Fruit fly (Drosophila melanogaster) whole organism, embryonic: ENCODE results near the gene DIP2.

ENCODE experiments used
- Abd-B ChIP-seq: fragments of 200-800 bp; sonication (Bioruptor generic); optimal IDR thresholded peaks from 2 replicates; lab custom pipeline; 2018; ENCODE audit warnings: missing biosample characterization, mild to moderate bottlenecking, missing genetic modification characterization, moderate library complexity
- Antp ChIP-seq: fragments of 200-800 bp; sonication (Bioruptor generic); optimal IDR thresholded peaks from 3 replicates; lab custom pipeline; 2016; ENCODE audit warnings: missing biosample characterization, missing genetic modification characterization
- Atf6 ChIP-seq: fragments of 200-800 bp; sonication (Bioruptor generic); IDR thresholded peaks from 2 replicates; pipeline ENCODE4 v1.3.6; 2022; ENCODE audit warnings: missing biosample characterization, missing genetic modification characterization
- CG10267 ChIP-seq: fragments of 200-800 bp; sonication (Bioruptor generic); optimal IDR thresholded peaks from 2 replicates; lab custom pipeline; 2018; ENCODE audit warnings: missing biosample characterization, mild to moderate bottlenecking, missing genetic modification characterization, moderate library complexity
- CG10274 ChIP-seq: fragments of 200-800 bp; sonication (Bioruptor generic); optimal IDR thresholded peaks from 3 replicates; lab custom pipeline; 2017; ENCODE audit warnings: missing biosample characterization, mild to moderate bottlenecking, missing genetic modification characterization
- CG10431 ChIP-seq: fragments of 200-800 bp; sonication (Bioruptor generic); optimal IDR thresholded peaks from 3 replicates; lab custom pipeline; 2018; ENCODE audit warnings: missing biosample characterization, mild to moderate bottlenecking, missing genetic modification characterization
- CG11696 ChIP-seq: fragments of 200-800 bp; sonication (Bioruptor generic); IDR thresholded peaks from 2 replicates; pipeline ENCODE4 v1.3.6; 2022; ENCODE audit warnings: missing biosample characterization, missing genetic modification characterization
- CG12104 ChIP-seq: fragments of 200-800 bp; sonication (Bioruptor generic); optimal IDR thresholded peaks from 3 replicates; lab custom pipeline; 2016; ENCODE audit warnings: missing biosample characterization, missing genetic modification characterization
- CG14667 ChIP-seq: fragments of 200-800 bp; sonication (Bioruptor generic); IDR thresholded peaks from 2 replicates; pipeline ENCODE4 v1.3.6; 2022; ENCODE audit warnings: missing biosample characterization, missing genetic modification characterization
- CG15269 ChIP-seq: fragments of 200-800 bp; sonication (Bioruptor generic); optimal IDR thresholded peaks from 2 replicates; lab custom pipeline; 2018; ENCODE audit warnings: missing biosample characterization, mild to moderate bottlenecking, missing genetic modification characterization, moderate library complexity
- CG1529 ChIP-seq: fragments of 200-800 bp; sonication (Bioruptor generic); optimal IDR thresholded peaks from 3 replicates; lab custom pipeline; 2018; ENCODE audit warnings: missing biosample characterization, missing genetic modification characterization
- CG16863 ChIP-seq: fragments of 200-800 bp; sonication (Bioruptor generic); optimal IDR thresholded peaks from 3 replicates; lab custom pipeline; 2016; ENCODE audit warnings: missing biosample characterization, missing genetic modification characterization
- CG17359 ChIP-seq: fragments of 200-800 bp; sonication (Bioruptor generic); optimal IDR thresholded peaks from 3 replicates; lab custom pipeline; 2018; ENCODE audit warnings: missing biosample characterization, mild to moderate bottlenecking, missing genetic modification characterization, moderate library complexity
- CG31224 ChIP-seq: fragments of 200-800 bp; sonication (Bioruptor generic); IDR thresholded peaks from 2 replicates; pipeline ENCODE4 v1.3.6; 2022; ENCODE audit warnings: missing biosample characterization, missing genetic modification characterization
- CG32767 ChIP-seq: fragments of 200-800 bp; sonication (Bioruptor generic); IDR thresholded peaks from 2 replicates; pipeline ENCODE4 v1.3.6; 2022; ENCODE audit warnings: missing biosample characterization, missing genetic modification characterization
- CG34376 ChIP-seq: fragments of 200-800 bp; sonication (Bioruptor generic); optimal IDR thresholded peaks from 2 replicates; lab custom pipeline; 2018; ENCODE audit warnings: missing biosample characterization, mild to moderate bottlenecking, missing genetic modification characterization
- CG4404 ChIP-seq: fragments of 200-800 bp; sonication (Bioruptor generic); IDR thresholded peaks from 2 replicates; pipeline ENCODE4 v1.3.6; 2022; ENCODE audit warnings: missing biosample characterization, missing genetic modification characterization
- CG4820 ChIP-seq: fragments of 200-800 bp; sonication (Bioruptor generic); optimal IDR thresholded peaks from 3 replicates; lab custom pipeline; 2016; ENCODE audit warnings: missing biosample characterization, missing genetic modification characterization
- CG6791 ChIP-seq: fragments of 200-800 bp; sonication (Bioruptor generic); IDR thresholded peaks from 3 replicates; pipeline ENCODE4 v1.3.6; 2022; ENCODE audit warnings: missing biosample characterization, missing genetic modification characterization; ENCODE audit not compliant: partially characterized antibody
- CG8281 ChIP-seq: fragments of 200-800 bp; sonication (Bioruptor generic); optimal IDR thresholded peaks from 2 replicates; lab custom pipeline; 2018; ENCODE audit warnings: missing biosample characterization, mild to moderate bottlenecking, missing genetic modification characterization, moderate library complexity
- CG8359 ChIP-seq: fragments of 200-800 bp; sonication (Bioruptor generic); optimal IDR thresholded peaks from 2 replicates; lab custom pipeline; 2017; ENCODE audit warnings: missing biosample characterization, mild to moderate bottlenecking, missing genetic modification characterization, borderline replicate concordance
- CTCF ChIP-seq: fragments of 200-800 bp; sonication (Bioruptor generic); optimal IDR thresholded peaks from 2 replicates; lab custom pipeline; 2017; ENCODE audit warnings: missing biosample characterization, mild to moderate bottlenecking, missing genetic modification characterization, moderate library complexity
- Dip2 ChIP-seq: fragments of 200-800 bp; sonication (Bioruptor generic); IDR thresholded peaks from 2 replicates; pipeline ENCODE4 v1.3.6; 2022; ENCODE audit warnings: missing biosample characterization, missing genetic modification characterization
- HLHmδ ChIP-seq: fragments of 200-800 bp; sonication (Bioruptor generic); optimal IDR thresholded peaks from 2 replicates; lab custom pipeline; 2018; ENCODE audit warnings: missing biosample characterization, mild to moderate bottlenecking, missing genetic modification characterization, moderate library complexity
- Hr3 ChIP-seq: fragments of 200-800 bp; sonication (Bioruptor generic); optimal IDR thresholded peaks from 3 replicates; lab custom pipeline; 2016; ENCODE audit warnings: missing biosample characterization, missing genetic modification characterization
- Hr39 ChIP-seq: fragments of >200 bp; optimal IDR thresholded peaks from 2 replicates; lab custom pipeline; 2017
- Hr51 ChIP-seq, 2 experiments: fragments of 200-800 bp; sonication (Bioruptor generic); optimal IDR thresholded peaks; 2 replicates in 1 of 2; 3 replicates in 1 of 2; lab custom pipeline; 2016 to 2018; ENCODE audit warnings: missing biosample characterization in 2 of 2, missing genetic modification characterization in 2 of 2, mild to moderate bottlenecking in 1 of 2, moderate library complexity in 1 of 2
- MBD-R2 ChIP-seq: fragments of 200-800 bp; sonication (Bioruptor generic); IDR thresholded peaks from 2 replicates; pipeline ENCODE4 v1.3.6; 2022; ENCODE audit warnings: missing biosample characterization, missing genetic modification characterization
- Max ChIP-seq: fragments of 200-800 bp; sonication (Bioruptor generic); optimal IDR thresholded peaks from 2 replicates; lab custom pipeline; 2016; ENCODE audit warnings: missing biosample characterization, mild to moderate bottlenecking, missing genetic modification characterization
- Meics ChIP-seq: fragments of 200-800 bp; sonication (Bioruptor generic); optimal IDR thresholded peaks from 2 replicates; lab custom pipeline; 2017; ENCODE audit warnings: missing biosample characterization, mild to moderate bottlenecking, missing genetic modification characterization
- NC2α ChIP-seq: fragments of 200-800 bp; sonication (Bioruptor generic); optimal IDR thresholded peaks from 2 replicates; lab custom pipeline; 2016; ENCODE audit warnings: missing biosample characterization, missing genetic modification characterization
- Ravus ChIP-seq: fragments of 200-800 bp; sonication (Bioruptor generic); IDR thresholded peaks from 2 replicates; pipeline ENCODE4 v1.3.6; 2022; ENCODE audit warnings: missing biosample characterization, missing genetic modification characterization
- Sin3A ChIP-seq: fragments of >200 bp; optimal IDR thresholded peaks from 2 replicates; lab custom pipeline; 2018
- Six4 ChIP-seq: fragments of 200-800 bp; sonication (Bioruptor generic); optimal IDR thresholded peaks from 2 replicates; lab custom pipeline; 2016; ENCODE audit warnings: missing biosample characterization, missing genetic modification characterization
- Sox102F ChIP-seq: fragments of 200-800 bp; sonication (Bioruptor generic); optimal IDR thresholded peaks from 2 replicates; lab custom pipeline; 2018; ENCODE audit warnings: missing biosample characterization, mild to moderate bottlenecking, missing genetic modification characterization, moderate library complexity
- Taf1 ChIP-seq: fragments of 200-800 bp; sonication (Bioruptor generic); IDR thresholded peaks from 2 replicates; pipeline ENCODE4 v1.3.6; 2022; ENCODE audit warnings: missing biosample characterization, missing genetic modification characterization
- bcd ChIP-seq: fragments of 200-800 bp; sonication (Bioruptor generic); optimal IDR thresholded peaks from 2 replicates; lab custom pipeline; 2017; ENCODE audit warnings: missing biosample characterization, mild to moderate bottlenecking, missing genetic modification characterization
- cato ChIP-seq: fragments of 200-800 bp; sonication (Bioruptor generic); optimal IDR thresholded peaks from 2 replicates; lab custom pipeline; 2016; ENCODE audit warnings: missing biosample characterization, missing genetic modification characterization, borderline replicate concordance
- chif ChIP-seq, 2 experiments: fragments of 200-800 bp; sonication (Bioruptor generic); optimal IDR thresholded peaks; 3 replicates each; lab custom pipeline; 2016; ENCODE audit warnings: missing biosample characterization in 2 of 2, missing genetic modification characterization in 2 of 2
- dmrt11E ChIP-seq: fragments of 200-800 bp; sonication (Bioruptor generic); optimal IDR thresholded peaks from 3 replicates; lab custom pipeline; 2018; ENCODE audit warnings: missing biosample characterization, mild to moderate bottlenecking, missing genetic modification characterization, moderate library complexity
- fd3F ChIP-seq: fragments of 200-800 bp; sonication (Bioruptor generic); optimal IDR thresholded peaks from 2 replicates; lab custom pipeline; 2018; ENCODE audit warnings: missing biosample characterization, mild to moderate bottlenecking, missing genetic modification characterization, moderate library complexity
- ftz-f1 ChIP-seq: fragments of 200-800 bp; sonication (Bioruptor generic); optimal IDR thresholded peaks from 2 replicates; lab custom pipeline; 2016; ENCODE audit warnings: missing biosample characterization, missing genetic modification characterization
- hb ChIP-seq: fragments of 200-800 bp; sonication (Bioruptor generic); IDR thresholded peaks from 3 replicates; pipeline ENCODE4 v1.3.6; 2022; ENCODE audit warnings: missing biosample characterization, missing genetic modification characterization; ENCODE audit not compliant: partially characterized antibody
- hbn ChIP-seq: fragments of 200-800 bp; sonication (Bioruptor generic); IDR thresholded peaks from 2 replicates; pipeline ENCODE4 v1.3.6; 2022; ENCODE audit warnings: missing biosample characterization, missing genetic modification characterization; ENCODE audit not compliant: partially characterized antibody
- hth ChIP-seq: fragments of >200 bp; optimal IDR thresholded peaks from 2 replicates; lab custom pipeline; 2017; ENCODE audit warnings: inconsistent platforms
- jumu ChIP-seq: fragments of 200-800 bp; sonication (Bioruptor generic); optimal IDR thresholded peaks from 3 replicates; lab custom pipeline; 2016; ENCODE audit warnings: missing biosample characterization, missing genetic modification characterization
- onecut ChIP-seq: fragments of 200-800 bp; sonication (Bioruptor generic); IDR thresholded peaks from 2 replicates; pipeline ENCODE4 v1.3.6; 2022; ENCODE audit warnings: missing biosample characterization, missing genetic modification characterization
- pho ChIP-seq: fragments of 200-800 bp; sonication (Bioruptor generic); optimal IDR thresholded peaks from 2 replicates; lab custom pipeline; 2016; ENCODE audit warnings: missing biosample characterization, missing genetic modification characterization
- ranshi ChIP-seq: fragments of 200-800 bp; sonication (Bioruptor generic); IDR thresholded peaks from 2 replicates; pipeline ENCODE4 v1.3.6; 2022; ENCODE audit warnings: missing biosample characterization, missing genetic modification characterization
- sim ChIP-seq: fragments of 200-800 bp; sonication (Bioruptor generic); IDR thresholded peaks from 2 replicates; pipeline ENCODE4 v1.3.6; 2022; ENCODE audit warnings: missing biosample characterization, missing genetic modification characterization
- tup ChIP-seq: fragments of 200-800 bp; sonication (Bioruptor generic); optimal IDR thresholded peaks from 2 replicates; lab custom pipeline; 2016; ENCODE audit warnings: missing biosample characterization, mild to moderate bottlenecking, missing genetic modification characterization, moderate library complexity

The DIP2 gene

dm6 chr3L:270760-271500 is 13.2 kb upstream of the DIP2 start, which contains the start of gene miple2 (continued):
- TF ChIP-seq CG14667 (GFP tag; lab: Robert Waterston, UW), result no peak
- TF ChIP-seq Max (GFP tag; lab: Kevin White, UChicago), result peak; percentile 42
- peak; percentile 10; the same call in 1 of the 2 replicates for TF ChIP-seq Atf6 (GFP tag; lab: Robert Waterston, UW)
- no peak for TF ChIP-seq hb (GFP tag; lab: Robert Waterston, UW)
- TF ChIP-seq hth, result no peak
- no peak for TF ChIP-seq Hr39 (lab: Kevin White, UChicago)
- peak; percentile 23 for TF ChIP-seq CG10274 (GFP tag; lab: Kevin White, UChicago)
- TF ChIP-seq HLHmδ, result peak; percentile 80
- TF ChIP-seq tup (GFP tag; lab: Kevin White, UChicago), result no peak
- TF ChIP-seq dmrt11E, result peak; percentile 31
- no peak for TF ChIP-seq MBD-R2 (GFP tag; lab: Robert Waterston, UW)
- peak; percentile 88 for TF ChIP-seq CG32767 (GFP tag; lab: Robert Waterston, UW)
- peak; percentile 8 for TF ChIP-seq fd3F (GFP tag; lab: Kevin White, UChicago)
- TF ChIP-seq CG8359 (GFP tag; lab: Kevin White, UChicago), result no peak
- TF ChIP-seq Ravus (GFP tag; lab: Robert Waterston, UW), result no peak
- TF ChIP-seq ranshi (GFP tag; lab: Robert Waterston, UW), result no peak
- TF ChIP-seq chif (GFP tag; optimal IDR thresholded peaks at IDR 0.05; lab: Kevin White, UChicago), result peak; percentile 15 to 16
- TF ChIP-seq Dip2, result no peak
- peak; percentile 38 for TF ChIP-seq CG4820 (GFP tag; lab: Kevin White, UChicago)
- no peak for TF ChIP-seq Sin3A (lab: Kevin White, UChicago)
- peak; percentile 15 for TF ChIP-seq CG10267 (tag; lab: Kevin White, UChicago)
- TF ChIP-seq Antp (GFP tag; lab: Kevin White, UChicago), result no peak
- TF ChIP-seq CG17359 (tag; lab: Kevin White, UChicago), result peak; percentile 26
- no peak for TF ChIP-seq cato (GFP tag; lab: Kevin White, UChicago)
- TF ChIP-seq Six4 (GFP tag; lab: Kevin White, UChicago), result peak; percentile 48
- TF ChIP-seq CG11696 (GFP tag; lab: Robert Waterston, UW), result no peak
- no peak for TF ChIP-seq sim (GFP tag; lab: Robert Waterston, UW)
- peak; percentile 38 for TF ChIP-seq CG12104 (GFP tag; lab: Kevin White, UChicago)
- no peak for TF ChIP-seq Abd-B (GFP tag; lab: Kevin White, UChicago)
- peak; percentile 55 for TF ChIP-seq CG1529 (GFP tag; lab: Kevin White, UChicago)
- TF ChIP-seq Meics, result peak; percentile 60
- no peak for TF ChIP-seq bcd
- peak; percentile 20 for TF ChIP-seq CG15269 (tag; lab: Kevin White, UChicago)
- no peak for TF ChIP-seq Taf1
- TF ChIP-seq pho (GFP tag; lab: Kevin White, UChicago), result peak; percentile 3
- TF ChIP-seq CG8281 (tag; lab: Kevin White, UChicago), result peak; percentile 15
- no peak for TF ChIP-seq ftz-f1 (GFP tag; lab: Kevin White, UChicago)
- no peak for TF ChIP-seq CG4404 (GFP tag; lab: Robert Waterston, UW)
- peak; percentile 55 for TF ChIP-seq CG16863
- peak; percentile 36 for TF ChIP-seq jumu (GFP tag; lab: Kevin White, UChicago)
- TF ChIP-seq Hr3 (GFP tag; lab: Kevin White, UChicago), result peak; percentile 22
- TF ChIP-seq Sox102F (GFP tag; lab: Kevin White, UChicago), result no peak
- no peak for TF ChIP-seq hbn (GFP tag; lab: Robert Waterston, UW)
- no peak for TF ChIP-seq CG31224 (GFP tag; lab: Robert Waterston, UW)
- peak; percentile 69 for TF ChIP-seq CG34376 (GFP tag; lab: Kevin White, UChicago)
- peak; percentile 11 to 62 for TF ChIP-seq Hr51 (GFP tag; optimal IDR thresholded peaks at IDR 0.05; lab: Kevin White, UChicago)
- TF ChIP-seq CG6791 (GFP tag; lab: Robert Waterston, UW), result no peak
- TF ChIP-seq CG10431 (GFP tag; lab: Kevin White, UChicago), result peak; percentile 47
- TF ChIP-seq onecut, result 0 out of 2 replicates have a peak, but pooled peaks have one; percentile 25
- no peak for TF ChIP-seq NC2α
- no peak for TF ChIP-seq CTCF (GFP tag; lab: Kevin White, UChicago)
